Fruit fly (Drosophila melanogaster): ENCODE measurements around the gene CG8475.

DNA sequence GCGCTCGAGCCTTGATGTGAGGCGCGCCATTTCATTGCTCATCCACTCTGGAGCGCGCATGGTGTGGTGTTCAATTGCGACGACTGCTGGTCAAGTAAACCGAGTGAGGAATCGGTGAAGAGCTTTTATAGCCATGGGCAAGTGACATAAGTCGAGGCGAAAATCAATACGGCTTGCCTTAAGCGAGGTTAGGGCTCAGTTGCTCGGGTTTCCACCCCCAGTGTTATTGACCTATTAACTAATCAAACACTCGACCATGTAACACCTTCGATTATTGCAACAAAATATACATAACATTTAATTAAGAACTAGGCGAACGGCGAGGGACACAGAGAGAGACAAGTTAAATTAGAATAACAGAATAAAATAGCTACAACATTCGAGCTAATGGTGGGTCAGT is 6.0 kb downstream of the CG8475 start, which contains the start of gene CG34134:
- TF ChIP-seq kay (GFP tag; ENCODE audit: borderline replicate concordance), result no peak
- TF ChIP-seq CG12768 (GFP tag; optimal IDR thresholded peaks at IDR 0.05), result no peak
- no peak for TF ChIP-seq Crg-1 (GFP tag; optimal IDR thresholded peaks at IDR 0.05)
- TF ChIP-seq Clk (GFP tag; optimal IDR thresholded peaks at IDR 0.05), result no peak
- no peak for TF ChIP-seq CG11617 (GFP tag; optimal IDR thresholded peaks at IDR 0.05)
- no peak for TF ChIP-seq pad (GFP tag; optimal IDR thresholded peaks at IDR 0.05)
